Fruit fly (Drosophila melanogaster) whole organism, embryonic: ENCODE data around the gene CG31268.
A peak's percentile ranks its signal among the peaks of the same experiment; 100 is the strongest.

Experiments
- Adf1 ChIP-seq: fragments of 200-800 bp; sonication (Bioruptor generic); IDR thresholded peaks from 2 replicates; pipeline ENCODE4 v1.3.6; 2022; ENCODE audit warnings: missing biosample characterization, missing genetic modification characterization
- B-H1 ChIP-seq: fragments of 200-800 bp; sonication (Bioruptor generic); IDR thresholded peaks from 3 replicates; pipeline ENCODE4 v1.3.6; 2022; ENCODE audit warnings: missing biosample characterization, missing genetic modification characterization
- CG10267 ChIP-seq: fragments of 200-800 bp; sonication (Bioruptor generic); optimal IDR thresholded peaks from 2 replicates; lab custom pipeline; 2018; ENCODE audit warnings: missing biosample characterization, mild to moderate bottlenecking, missing genetic modification characterization, moderate library complexity
- CG10462 ChIP-seq: fragments of 200-800 bp; sonication (Bioruptor generic); optimal IDR thresholded peaks from 2 replicates; lab custom pipeline; 2016; ENCODE audit warnings: missing biosample characterization, missing genetic modification characterization
- CG12104 ChIP-seq: fragments of 200-800 bp; sonication (Bioruptor generic); optimal IDR thresholded peaks from 3 replicates; lab custom pipeline; 2016; ENCODE audit warnings: missing biosample characterization, missing genetic modification characterization
- CG12155 ChIP-seq: fragments of 200-800 bp; sonication (Bioruptor generic); optimal IDR thresholded peaks from 3 replicates; lab custom pipeline; 2016; ENCODE audit warnings: missing biosample characterization, missing genetic modification characterization
- CG12391 ChIP-seq: fragments of 200-800 bp; sonication (Bioruptor generic); optimal IDR thresholded peaks from 3 replicates; lab custom pipeline; 2018; ENCODE audit warnings: missing biosample characterization, mild to moderate bottlenecking, missing genetic modification characterization, moderate library complexity
- CG14965 ChIP-seq: fragments of 200-800 bp; sonication (Bioruptor generic); optimal IDR thresholded peaks from 2 replicates; lab custom pipeline; 2016; ENCODE audit warnings: missing biosample characterization, missing genetic modification characterization, borderline replicate concordance
- CG1529 ChIP-seq: fragments of 200-800 bp; sonication (Bioruptor generic); optimal IDR thresholded peaks from 3 replicates; lab custom pipeline; 2018; ENCODE audit warnings: missing biosample characterization, missing genetic modification characterization
- CG18262 ChIP-seq: fragments of 200-800 bp; optimal IDR thresholded peaks from 3 replicates; lab custom pipeline; 2019; ENCODE audit warnings: missing biosample characterization, mild to moderate bottlenecking, missing genetic modification characterization, moderate library complexity
- CG2120 ChIP-seq: fragments of 200-800 bp; sonication (Bioruptor generic); optimal IDR thresholded peaks from 3 replicates; lab custom pipeline; 2016; ENCODE audit warnings: missing biosample characterization, missing genetic modification characterization
- CG2129 ChIP-seq: fragments of 200-800 bp; sonication (Bioruptor generic); IDR thresholded peaks from 2 replicates; pipeline ENCODE4 v1.3.6; 2022; ENCODE audit warnings: missing biosample characterization, missing genetic modification characterization; ENCODE audit not compliant: partially characterized antibody
- CG2875 ChIP-seq: fragments of 200-800 bp; sonication (Bioruptor generic); optimal IDR thresholded peaks from 2 replicates; lab custom pipeline; 2017; ENCODE audit warnings: missing biosample characterization, mild to moderate bottlenecking, missing genetic modification characterization, missing genetic modification reagents
- CG31224 ChIP-seq: fragments of 200-800 bp; sonication (Bioruptor generic); IDR thresholded peaks from 2 replicates; pipeline ENCODE4 v1.3.6; 2022; ENCODE audit warnings: missing biosample characterization, missing genetic modification characterization
- CG31388 ChIP-seq: fragments of 200-800 bp; sonication (Bioruptor generic); optimal IDR thresholded peaks from 2 replicates; lab custom pipeline; 2016; ENCODE audit warnings: missing biosample characterization, missing genetic modification characterization
- CG3847 ChIP-seq: fragments of 200-800 bp; sonication (Bioruptor generic); IDR thresholded peaks from 2 replicates; pipeline ENCODE4 v1.3.6; 2022; ENCODE audit warnings: missing biosample characterization, missing genetic modification characterization
- CG7556 ChIP-seq: fragments of 200-800 bp; sonication (Bioruptor generic); optimal IDR thresholded peaks from 2 replicates; lab custom pipeline; 2017; ENCODE audit warnings: missing biosample characterization, mild to moderate bottlenecking, missing genetic modification characterization
- CG8281 ChIP-seq: fragments of 200-800 bp; sonication (Bioruptor generic); optimal IDR thresholded peaks from 2 replicates; lab custom pipeline; 2018; ENCODE audit warnings: missing biosample characterization, mild to moderate bottlenecking, missing genetic modification characterization, moderate library complexity
- CG8765 ChIP-seq: fragments of 200-800 bp; sonication (Bioruptor generic); IDR thresholded peaks from 2 replicates; pipeline ENCODE4 v1.3.6; 2022; ENCODE audit warnings: missing biosample characterization, missing genetic modification characterization
- Deaf1 ChIP-seq: fragments of 200-800 bp; optimal IDR thresholded peaks from 3 replicates; lab custom pipeline; 2019; ENCODE audit warnings: missing biosample characterization, mild to moderate bottlenecking, missing genetic modification characterization, moderate library complexity
- Dfd ChIP-seq, 2 experiments: fragments of >200 bp; optimal IDR thresholded peaks; 2 replicates each; lab custom pipeline; 2017; ENCODE audit warnings: missing biosample characterization in 2 of 2, missing genetic modification characterization in 2 of 2
- Dp ChIP-seq: fragments of 200-800 bp; sonication (Bioruptor generic); optimal IDR thresholded peaks from 2 replicates; lab custom pipeline; 2018; ENCODE audit warnings: missing biosample characterization, mild to moderate bottlenecking, missing genetic modification characterization, moderate library complexity
- Elba2 ChIP-seq: fragments of 200-800 bp; sonication (Bioruptor generic); optimal IDR thresholded peaks from 3 replicates; lab custom pipeline; 2016; ENCODE audit warnings: missing biosample characterization, missing genetic modification characterization
- Fer1 ChIP-seq: fragments of 200-800 bp; sonication (Bioruptor generic); optimal IDR thresholded peaks from 2 replicates; lab custom pipeline; 2017; ENCODE audit warnings: missing biosample characterization, mild to moderate bottlenecking, missing genetic modification characterization
- HHEX ChIP-seq: fragments of 200-800 bp; sonication (Bioruptor generic); optimal IDR thresholded peaks from 3 replicates; lab custom pipeline; 2017; ENCODE audit warnings: missing biosample characterization, mild to moderate bottlenecking, missing genetic modification characterization, missing genetic modification reagents
- HLH54F ChIP-seq: fragments of 200-800 bp; sonication (Bioruptor generic); optimal IDR thresholded peaks from 3 replicates; lab custom pipeline; 2016; ENCODE audit warnings: missing biosample characterization, missing genetic modification characterization
- Hmr ChIP-seq: fragments of 200-800 bp; sonication (Bioruptor generic); optimal IDR thresholded peaks from 3 replicates; lab custom pipeline; 2017; ENCODE audit warnings: mild to moderate bottlenecking, missing biosample characterization, missing genetic modification reagents, missing genetic modification characterization
- Kr ChIP-seq: fragments of 200-800 bp; sonication (Bioruptor generic); optimal IDR thresholded peaks from 2 replicates; lab custom pipeline; 2017; ENCODE audit warnings: missing biosample characterization, mild to moderate bottlenecking, missing genetic modification characterization
- Mes4 ChIP-seq: fragments of 200-800 bp; sonication (Bioruptor generic); optimal IDR thresholded peaks from 2 replicates; lab custom pipeline; 2016; ENCODE audit warnings: missing biosample characterization, missing genetic modification characterization
- NC2α ChIP-seq: fragments of 200-800 bp; sonication (Bioruptor generic); optimal IDR thresholded peaks from 2 replicates; lab custom pipeline; 2016; ENCODE audit warnings: missing biosample characterization, missing genetic modification characterization
- Optix ChIP-seq: fragments of 200-800 bp; sonication (Bioruptor generic); IDR thresholded peaks from 3 replicates; pipeline ENCODE4 v1.3.6; 2022; ENCODE audit warnings: missing biosample characterization, missing genetic modification characterization
- Trl ChIP-seq, 3 experiments: fragments of >200 bp in 2 of 3; fragments of 200-800 bp in 1 of 3; sonication (Bioruptor generic) in 1 of 3; optimal IDR thresholded peaks; 2 replicates in 1 of 3; 3 replicates in 2 of 3; lab custom pipeline; 2016 to 2017; ENCODE audit warnings: missing biosample characterization in 1 of 3, missing genetic modification characterization in 1 of 3
- Usf ChIP-seq: fragments of 200-800 bp; sonication (Bioruptor generic); optimal IDR thresholded peaks from 2 replicates; lab custom pipeline; 2017; ENCODE audit warnings: missing genotype, missing biosample characterization, missing genetic modification characterization
- bowl ChIP-seq: fragments of 200-800 bp; sonication (Bioruptor generic); IDR thresholded peaks from 2 replicates; pipeline ENCODE4 v1.3.6; 2022; ENCODE audit warnings: missing biosample characterization, missing genetic modification characterization
- crc ChIP-seq: fragments of 200-800 bp; sonication (Bioruptor generic); optimal IDR thresholded peaks from 2 replicates; lab custom pipeline; 2016; ENCODE audit warnings: missing biosample characterization, missing genetic modification characterization
- dpn ChIP-seq, 2 experiments: fragments of 200-800 bp; sonication (Bioruptor generic); optimal IDR thresholded peaks; 3 replicates each; lab custom pipeline; 2016; ENCODE audit warnings: missing biosample characterization in 2 of 2, missing genetic modification characterization in 2 of 2
- gro ChIP-seq: fragments of 200-800 bp; sonication (Bioruptor generic); optimal IDR thresholded peaks from 2 replicates; lab custom pipeline; 2016; ENCODE audit warnings: missing biosample characterization, missing genetic modification characterization
- kay ChIP-seq: fragments of 200-800 bp; sonication (Bioruptor generic); optimal IDR thresholded peaks from 2 replicates; lab custom pipeline; 2016; ENCODE audit warnings: missing biosample characterization, missing genetic modification characterization
- lab ChIP-seq: fragments of 200-800 bp; sonication (Bioruptor generic); optimal IDR thresholded peaks from 3 replicates; lab custom pipeline; 2017; ENCODE audit warnings: missing biosample characterization, missing genetic modification characterization, mild to moderate bottlenecking, moderate library complexity, missing genetic modification reagents
- lov ChIP-seq, 2 experiments: fragments of 200-800 bp in 1 of 2; fragments of >200 bp in 1 of 2; sonication (Bioruptor generic) in 1 of 2; IDR thresholded peaks in 1 of 2; optimal IDR thresholded peaks in 1 of 2; 2 replicates in 1 of 2; 3 replicates in 1 of 2; pipeline versions ENCODE4 v1.3.6 to Lab custom; 2017 to 2022; ENCODE audit warnings: missing biosample characterization in 1 of 2, missing genetic modification characterization in 1 of 2
- pan ChIP-seq, 4 experiments: fragments of >200 bp in 3 of 4; fragments of 200-800 bp in 1 of 4; sonication (Bioruptor generic) in 1 of 4; optimal IDR thresholded peaks in 3 of 4; IDR thresholded peaks in 1 of 4; 2 replicates each; pipeline versions ENCODE4 v1.3.6 to Lab custom; 2017 to 2022; ENCODE audit warnings: missing biosample characterization in 2 of 4, missing genetic modification characterization in 2 of 4, mixed read lengths in 1 of 4
- prd ChIP-seq, 3 experiments: fragments of >200 bp in 2 of 3; fragments of 200-800 bp in 1 of 3; sonication (Bioruptor generic) in 1 of 3; optimal IDR thresholded peaks in 2 of 3; IDR thresholded peaks in 1 of 3; 2 replicates in 2 of 3; 3 replicates in 1 of 3; pipeline versions ENCODE4 v1.3.6 to Lab custom; 2017 to 2022; ENCODE audit warnings: missing biosample characterization in 1 of 3, missing genetic modification characterization in 1 of 3
- sima ChIP-seq: fragments of 200-800 bp; sonication (Bioruptor generic); optimal IDR thresholded peaks from 2 replicates; lab custom pipeline; 2016; ENCODE audit warnings: missing biosample characterization, missing genetic modification characterization
- sqz ChIP-seq: fragments of 200-800 bp; sonication (Bioruptor generic); optimal IDR thresholded peaks from 3 replicates; lab custom pipeline; 2018; ENCODE audit warnings: missing biosample characterization, mild to moderate bottlenecking, missing genetic modification characterization
- stwl ChIP-seq: fragments of 200-800 bp; sonication (Bioruptor generic); optimal IDR thresholded peaks from 3 replicates; lab custom pipeline; 2018; ENCODE audit warnings: missing biosample characterization, mild to moderate bottlenecking, missing genetic modification characterization, moderate library complexity
- tio ChIP-seq: fragments of 200-800 bp; sonication (Bioruptor generic); optimal IDR thresholded peaks from 2 replicates; lab custom pipeline; 2017; ENCODE audit warnings: missing biosample characterization, missing genetic modification characterization, inconsistent platforms
- z ChIP-seq: fragments of 200-800 bp; sonication (Bioruptor generic); IDR thresholded peaks from 3 replicates; pipeline ENCODE4 v1.3.6; 2022; ENCODE audit warnings: missing biosample characterization, missing genetic modification characterization

Gene CG31268

DNA sequence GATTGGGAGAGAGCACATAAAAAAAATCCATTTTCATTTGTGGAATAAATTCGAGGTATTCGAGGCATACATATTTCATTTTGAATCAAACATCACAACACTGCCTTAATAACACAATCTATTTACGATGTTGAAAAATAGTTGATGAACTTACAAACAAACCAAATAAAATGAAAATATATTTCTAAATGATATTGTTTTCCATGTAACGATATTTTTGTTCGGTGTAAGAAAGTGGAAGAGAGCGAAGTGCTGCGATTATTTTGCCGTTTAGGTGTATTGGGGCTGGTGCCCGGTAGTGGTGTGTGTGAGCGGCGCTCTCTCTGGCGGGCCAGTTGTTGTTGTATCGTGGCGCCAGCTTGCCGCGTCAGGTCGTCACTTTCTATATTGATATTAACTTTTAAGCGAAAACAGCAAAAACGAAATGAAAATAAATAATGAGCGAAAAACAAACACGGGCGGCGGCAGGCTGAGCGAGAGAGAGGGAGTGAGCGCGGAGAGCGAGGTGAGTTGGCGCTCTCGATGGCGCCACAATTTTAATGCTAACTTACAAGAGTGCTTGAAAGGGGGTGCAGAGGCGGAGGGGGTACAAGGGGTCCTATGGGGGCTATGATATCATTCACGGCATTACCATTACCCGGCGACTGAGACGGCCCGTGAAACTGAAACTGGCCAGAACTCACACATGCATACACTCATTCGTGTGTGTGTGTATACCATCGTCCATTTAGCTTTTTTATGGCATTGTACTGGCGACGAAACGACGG, 33.6 kb downstream of the CG31268 start (continued):
- TF ChIP-seq CG7556 (GFP tag; lab: Kevin White, UChicago) = peak; percentile 97
- peak; percentile 97 for TF ChIP-seq CG18262 (tag; lab: Kevin White, UChicago)
- TF ChIP-seq pan (optimal IDR thresholded peaks at IDR 0.05; lab: Kevin White, UChicago) = no peak
- TF ChIP-seq pan (GFP tag; optimal IDR thresholded peaks at IDR 0.05 in 1 of 2, IDR thresholded peaks at IDR 0.05 in 1 of 2) = peak in 1 of 2 experiments; percentile 90
- peak; percentile 87 for TF ChIP-seq CG1529 (GFP tag; lab: Kevin White, UChicago)
- peak; percentile 91 for TF ChIP-seq CG12155
- TF ChIP-seq CG12391 (tag; lab: Kevin White, UChicago) = peak; percentile 97
- TF ChIP-seq CG8281 (tag; lab: Kevin White, UChicago) = peak; percentile 78
- peak; percentile 62; the same call in 1 of the 2 replicates for TF ChIP-seq bowl (GFP tag; lab: Robert Waterston, UW)
- TF ChIP-seq Kr (GFP tag; lab: Kevin White, UChicago) = no peak
- peak; percentile 70 for TF ChIP-seq NC2α (GFP tag; lab: Kevin White, UChicago)
- TF ChIP-seq stwl (tag; lab: Kevin White, UChicago) = peak; percentile 16
- peak; percentile 86 for TF ChIP-seq CG10462 (GFP tag; lab: Kevin White, UChicago)
- TF ChIP-seq z (GFP tag; lab: Robert Waterston, UW) = 0 out of 3 replicates have a peak, but pooled peaks have one; percentile 54
- TF ChIP-seq CG14965 (GFP tag; lab: Kevin White, UChicago) = peak; percentile 19
- TF ChIP-seq Usf (GFP tag; lab: Kevin White, UChicago) = peak; percentile 82
- TF ChIP-seq Mes4 (GFP tag; lab: Kevin White, UChicago) = peak; percentile 80
- peak; percentile 75 for TF ChIP-seq Deaf1 (tag; lab: Kevin White, UChicago)
- TF ChIP-seq lab = peak; percentile 95
- TF ChIP-seq CG2875 (GFP tag; lab: Kevin White, UChicago) = peak; percentile 85
- TF ChIP-seq Dp (GFP tag; lab: Kevin White, UChicago) = no peak
- TF ChIP-seq Adf1 (GFP tag; lab: Robert Waterston, UW) = peak; percentile 79
- TF ChIP-seq Hmr (GFP tag; lab: Kevin White, UChicago) = peak; percentile 93
- no peak for TF ChIP-seq Elba2 (GFP tag; lab: Kevin White, UChicago)
- TF ChIP-seq CG12104 (GFP tag; lab: Kevin White, UChicago) = peak; percentile 88
- peak; percentile 85 for TF ChIP-seq gro (GFP tag; lab: Kevin White, UChicago)
- no peak for TF ChIP-seq lov (optimal IDR thresholded peaks at IDR 0.05; lab: Kevin White, UChicago)
- TF ChIP-seq lov (GFP tag; IDR thresholded peaks at IDR 0.05; lab: Robert Waterston, UW) = peak; percentile 66
- TF ChIP-seq prd (optimal IDR thresholded peaks at IDR 0.05; lab: Kevin White, UChicago) = no peak
- TF ChIP-seq prd (GFP tag; IDR thresholded peaks at IDR 0.05; lab: Robert Waterston, UW) = peak; percentile 92
- TF ChIP-seq CG31224 (GFP tag; lab: Robert Waterston, UW) = peak; percentile 80
- TF ChIP-seq CG31388 (GFP tag; lab: Kevin White, UChicago) = peak; percentile 75
- TF ChIP-seq Dfd (GFP tag; optimal IDR thresholded peaks at IDR 0.05; lab: Kevin White, UChicago) = no peak
- peak; percentile 85 for TF ChIP-seq CG3847 (GFP tag; lab: Robert Waterston, UW)
- TF ChIP-seq sima (GFP tag; lab: Kevin White, UChicago) = peak; percentile 76
- TF ChIP-seq HLH54F (GFP tag; lab: Kevin White, UChicago) = peak; percentile 91
- TF ChIP-seq CG2120 (GFP tag; lab: Kevin White, UChicago) = peak; percentile 98
- TF ChIP-seq CG2129 = no peak
- TF ChIP-seq Trl (optimal IDR thresholded peaks at IDR 0.05; lab: Kevin White, UChicago) = peak; percentile 71 to 96
- TF ChIP-seq Trl (GFP tag; optimal IDR thresholded peaks at IDR 0.05; lab: Kevin White, UChicago) = peak; percentile 89
- peak; percentile 93 for TF ChIP-seq Fer1 (GFP tag; lab: Kevin White, UChicago)
- peak; percentile 91 to 94 for TF ChIP-seq dpn (GFP tag; optimal IDR thresholded peaks at IDR 0.05; lab: Kevin White, UChicago)
- peak; percentile 81 for TF ChIP-seq kay (GFP tag; lab: Kevin White, UChicago)
- TF ChIP-seq B-H1 (GFP tag; lab: Robert Waterston, UW) = peak; percentile 85
- TF ChIP-seq HHEX (GFP tag; lab: Kevin White, UChicago) = peak; percentile 89
- TF ChIP-seq crc (GFP tag; lab: Kevin White, UChicago) = peak; percentile 84
- peak; percentile 55; the same call in 1 of the 2 replicates for TF ChIP-seq CG8765 (GFP tag; lab: Robert Waterston, UW)
- TF ChIP-seq tio = peak; percentile 88
- TF ChIP-seq CG10267 (tag; lab: Kevin White, UChicago) = peak; percentile 89
- no peak for TF ChIP-seq Optix (GFP tag; lab: Robert Waterston, UW)
- TF ChIP-seq sqz (GFP tag; lab: Kevin White, UChicago) = peak; percentile 93
